Fruit fly (Drosophila melanogaster): Measurements from ENCODE around the gene CG43389.

The CG43389 gene

dm6 chr3L:3248714-3249663 lies 1.2 kb downstream of the CG43389 start (continued):
- TF ChIP-seq Hr78 (GFP tag; optimal IDR thresholded peaks at IDR 0.05): no peak
- TF ChIP-seq Mio (GFP tag; optimal IDR thresholded peaks at IDR 0.05): peak; percentile 86
- peak; percentile 96 for TF ChIP-seq CG32264 (GFP tag; optimal IDR thresholded peaks at IDR 0.05)
- TF ChIP-seq GATAd (GFP tag; optimal IDR thresholded peaks at IDR 0.05): peak; percentile 89
- peak; percentile 99 for TF ChIP-seq Sp1 (GFP tag; optimal IDR thresholded peaks at IDR 0.05)

dm6 chr3L:3249664-3249996 lies 1.8 kb downstream of the CG43389 start:
- TF ChIP-seq Myc (optimal IDR thresholded peaks at IDR 0.05): no peak
- TF ChIP-seq Hr83 (GFP tag; optimal IDR thresholded peaks at IDR 0.05; ENCODE audit: poor library complexity, severe bottlenecking): peak; percentile 82

- TF ChIP-seq Jra (GFP tag; optimal IDR thresholded peaks at IDR 0.05) (no peak), br (GFP tag; optimal IDR thresholded peaks at IDR 0.05) (no peak), CG9705 (GFP tag; optimal IDR thresholded peaks at IDR 0.05) (no peak), pan (optimal IDR thresholded peaks at IDR 0.05) (no peak), Sp1 (GFP tag; optimal IDR thresholded peaks at IDR 0.05) (no peak), Dfd (GFP tag; optimal IDR thresholded peaks at IDR 0.05) (no peak), lola (GFP tag; optimal IDR thresholded peaks at IDR 0.05) (no peak), dl (GFP tag; optimal IDR thresholded peaks at IDR 0.05; ENCODE audit: insufficient read depth in 1 of 2, partially characterized antibody in 2 of 2) (no peak), CrebA (GFP tag; optimal IDR thresholded peaks at IDR 0.05; ENCODE audit: borderline replicate concordance) (no peak), h (GFP tag; optimal IDR thresholded peaks at IDR 0.05) (no peak), Hr83 (GFP tag; optimal IDR thresholded peaks at IDR 0.05; ENCODE audit: poor library complexity, severe bottlenecking) (peak; percentile 79), OdsH (GFP tag; optimal IDR thresholded peaks at IDR 0.05) (peak; percentile 49), Mio (GFP tag; optimal IDR thresholded peaks at IDR 0.05) (no peak), Abd-B (GFP tag; optimal IDR thresholded peaks at IDR 0.05) (no peak), woc (GFP tag; optimal IDR thresholded peaks at IDR 0.05) (no peak), Hnf4 (GFP tag; optimal IDR thresholded peaks at IDR 0.05) (peak; percentile 46), GATAd (GFP tag; optimal IDR thresholded peaks at IDR 0.05) (no peak), rgr (GFP tag; optimal IDR thresholded peaks at IDR 0.05) (peak; percentile 27), CG32264 (GFP tag; optimal IDR thresholded peaks at IDR 0.05) (no peak), N (GFP tag; optimal IDR thresholded peaks at IDR 0.05) (no peak), Dif (GFP tag; optimal IDR thresholded peaks at IDR 0.05; ENCODE audit: partially characterized antibody) (peak; percentile 15), sv (GFP tag; optimal IDR thresholded peaks at IDR 0.05) (peak; percentile 97), usp (GFP tag; optimal IDR thresholded peaks at IDR 0.05) (no peak), sage (GFP tag; optimal IDR thresholded peaks at IDR 0.05) (no peak), psq (GFP tag; optimal IDR thresholded peaks at IDR 0.05) (peak; percentile 19), foxo (GFP tag; optimal IDR thresholded peaks at IDR 0.05) (peak in 1 of 2 experiments; percentile 57), Vsx2 (GFP tag; optimal IDR thresholded peaks at IDR 0.05; ENCODE audit: partially characterized antibody) (no peak), dsf (GFP tag; optimal IDR thresholded peaks at IDR 0.05; ENCODE audit: borderline replicate concordance) (no peak), tai (GFP tag; optimal IDR thresholded peaks at IDR 0.05) (peak; percentile 53), brk (GFP tag; optimal IDR thresholded peaks at IDR 0.05) (peak; percentile 36), jim (GFP tag; optimal IDR thresholded peaks at IDR 0.05) (no peak), Rel (GFP tag; optimal IDR thresholded peaks at IDR 0.05) (no peak), Rel (tag; optimal IDR thresholded peaks at IDR 0.05) (no peak), ey (GFP tag; optimal IDR thresholded peaks at IDR 0.05) (no peak), HLH106 (tag; optimal IDR thresholded peaks at IDR 0.05) (peak; percentile 27), Myc (optimal IDR thresholded peaks at IDR 0.05) (no peak), fru (GFP tag; optimal IDR thresholded peaks at IDR 0.05) (no peak), dmrt93B (GFP tag; optimal IDR thresholded peaks at IDR 0.05) (peak; percentile 2), Hr78 (GFP tag; optimal IDR thresholded peaks at IDR 0.05) (no peak)
Observed at dm6 chr3L:3249997-3250774, 2.4 kb downstream of the CG43389 start.
